Worm (Caenorhabditis elegans) whole organism, L4 larva: ENCODE data around the gene clc-23.

ENCODE experiments used
- R02D3.7 ChIP-seq: fragments of 150-350 bp; sonication (generic microtip); optimal IDR thresholded peaks from 3 replicates; lab custom pipeline; 2014; ENCODE audit warnings: missing biosample characterization, missing genetic modification characterization
- mdl-1 ChIP-seq, 2 experiments: fragments of 150-350 bp in 1 of 2; sonication (generic microtip) in 1 of 2; optimal IDR thresholded peaks; 2 replicates each; lab custom pipeline; 2014 to 2017; ENCODE audit warnings: missing biosample characterization in 2 of 2, missing genetic modification characterization in 2 of 2
- snpc-1.2 ChIP-seq: fragments of 200-800 bp; sonication (Bioruptor generic); IDR thresholded peaks from 2 replicates; pipeline ENCODE4 v1.3.6; 2022; ENCODE audit warnings: missing genetic modification reagents, missing genetic modification characterization, missing compliant biosample characterization

DNA sequence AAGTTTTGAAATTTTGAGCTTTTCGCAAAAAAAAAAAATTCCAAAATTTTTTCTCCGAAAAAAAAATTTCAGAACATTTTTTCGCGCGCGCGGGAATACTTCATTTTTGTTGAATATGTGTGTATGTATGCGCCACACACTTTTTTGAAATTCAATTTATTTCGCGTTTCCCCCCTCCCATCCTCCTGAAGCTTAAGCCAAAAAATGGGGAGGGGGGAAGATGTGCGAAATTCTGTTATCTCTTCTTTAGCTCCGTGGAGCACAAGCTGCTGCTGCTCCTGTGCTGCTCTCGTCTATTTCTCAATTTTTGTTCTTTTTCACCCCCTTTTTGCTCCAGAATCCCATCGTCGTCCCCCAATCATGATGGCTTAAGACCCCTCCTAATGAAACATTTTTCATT lies 31.2 kb upstream of the clc-23 start:
- TF ChIP-seq snpc-1.2 (GFP tag; lab: Robert Waterston, UW) (no peak), mdl-1 (tag; optimal IDR thresholded peaks at IDR 0.05; lab: Kevin White, UChicago) (no peak), R02D3.7 (no peak)
